Worm (Caenorhabditis elegans) whole organism, young adult: ENCODE results near the gene F59F5.4.

Experiments used
- D2030.7 ChIP-seq: fragments of 200-800 bp; sonication (Bioruptor generic); IDR thresholded peaks from 2 replicates; pipeline ENCODE4 v1.3.6; 2022; ENCODE audit warnings: missing genetic modification reagents, missing genetic modification characterization, missing compliant biosample characterization
- ama-1 ChIP-seq, 3 experiments: fragments of 150-350 bp in 1 of 3; sonication (generic microtip) in 2 of 3; optimal IDR thresholded peaks; 2 replicates each; lab custom pipeline; 2014 to 2018; ENCODE audit warnings: missing biosample characterization in 2 of 3, missing genetic modification characterization in 2 of 3, missing genetic modification reagents in 2 of 3
- madf-10 ChIP-seq: sonication (generic microtip); optimal IDR thresholded peaks from 2 replicates; lab custom pipeline; 2016; ENCODE audit warnings: mild to moderate bottlenecking, missing genetic modification characterization, missing compliant biosample characterization
- nhr-27 ChIP-seq: fragments of 200-800 bp; sonication (Bioruptor generic); optimal IDR thresholded peaks from 2 replicates; lab custom pipeline; 2018; ENCODE audit warnings: mild to moderate bottlenecking, missing genetic modification characterization, moderate library complexity, missing compliant biosample characterization
- pha-4 ChIP-seq: fragments of 150-350 bp; sonication (generic microtip); optimal IDR thresholded peaks from 2 replicates; lab custom pipeline; 2014; ENCODE audit warnings: missing biosample characterization, missing genetic modification reagents, missing genetic modification characterization
- zim-3 ChIP-seq: sonication (generic microtip); optimal IDR thresholded peaks from 2 replicates; lab custom pipeline; 2017; ENCODE audit warnings: mild to moderate bottlenecking, missing genetic modification characterization, moderate library complexity, missing compliant biosample characterization

DNA sequence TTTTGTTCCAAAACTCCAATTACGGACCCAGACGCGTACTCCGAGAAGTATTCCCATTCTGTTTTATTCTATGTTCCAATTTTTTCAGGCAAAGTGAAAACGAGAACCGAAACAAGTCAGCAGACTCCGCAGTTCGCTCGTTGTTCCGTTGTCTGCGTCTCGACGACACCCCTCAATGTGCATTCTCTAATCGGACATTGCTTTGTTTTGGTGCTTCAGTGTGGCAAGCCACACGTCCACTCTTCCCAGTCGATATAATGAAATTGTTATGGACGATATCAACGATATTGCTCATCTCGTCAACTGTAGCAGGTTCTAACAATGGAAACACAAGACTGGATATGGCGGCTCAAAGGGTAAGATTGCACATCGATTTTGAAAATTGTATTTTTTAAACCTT lies 34.1 kb downstream of the F59F5.4 start, which contains the start of gene nhx-5:
- TF ChIP-seq madf-10 (no peak), ama-1 (optimal IDR thresholded peaks at IDR 0.05; lab: Kevin White, UChicago) (no peak), ama-1 (GFP tag; optimal IDR thresholded peaks at IDR 0.05; lab: Kevin White, UChicago) (no peak), pha-4 (tag; lab: Kevin White, UChicago) (no peak), nhr-27 (tag; lab: Kevin White, UChicago) (no peak), zim-3 (tag; lab: Kevin White, UChicago) (no peak), D2030.7 (GFP tag; lab: Robert Waterston, UW) (no peak)
